ENCODE assay signal across 1 fruit fly cellular context in genomic region chr4:359759-360290, dm6.
TF ChIP-seq lines count a peak whose summit lies in the region.

Hcf (plus strand) TSS chr4:359938.

TF ChIP-seq in whole organism, embryonic, 481 proteins besides CTCF, POLR2A, EP300 and RAD21 (continued from another document):
- TF ChIP-seq Hand (GFP tag; optimal IDR thresholded peaks at IDR 0.05; lab: Kevin White, UChicago) (no peak), Pdp1 (GFP tag; optimal IDR thresholded peaks at IDR 0.05; lab: Kevin White, UChicago) (peak in 1 of 2 experiments; percentile 60), gem (tag; optimal IDR thresholded peaks at IDR 0.05; lab: Kevin White, UChicago) (peak; percentile 46), CG12104 (GFP tag; optimal IDR thresholded peaks at IDR 0.05; lab: Kevin White, UChicago) (no peak), ssp (GFP tag; IDR thresholded peaks at IDR 0.05; lab: Robert Waterston, UW) (peak; percentile 100), CG14050 (GFP tag; IDR thresholded peaks at IDR 0.05; lab: Robert Waterston, UW) (no peak), sc (optimal IDR thresholded peaks at IDR 0.05; lab: Kevin White, UChicago) (no peak), sc (GFP tag; optimal IDR thresholded peaks at IDR 0.05; lab: Kevin White, UChicago) (no peak), CG31441 (GFP tag; IDR thresholded peaks at IDR 0.05; lab: Robert Waterston, UW) (no peak), CG17385 (GFP tag; optimal IDR thresholded peaks at IDR 0.05; lab: Kevin White, UChicago) (no peak), btn (GFP tag; optimal IDR thresholded peaks at IDR 0.05; lab: Kevin White, UChicago) (no peak), dimm (GFP tag; IDR thresholded peaks at IDR 0.05; lab: Robert Waterston, UW) (no peak), Bgb (GFP tag; IDR thresholded peaks at IDR 0.05; lab: Robert Waterston, UW; ENCODE audit: partially characterized antibody) (peak; percentile 69), row (GFP tag; IDR thresholded peaks at IDR 0.05; lab: Robert Waterston, UW) (peak; percentile 90), CG34224 (GFP tag; IDR thresholded peaks at IDR 0.05; lab: Robert Waterston, UW; ENCODE audit: partially characterized antibody) (peak; percentile 51; the same call in 1 of the 3 replicates), kay (GFP tag; optimal IDR thresholded peaks at IDR 0.05; lab: Kevin White, UChicago) (no peak), scrt (GFP tag; optimal IDR thresholded peaks at IDR 0.05; lab: Kevin White, UChicago) (no peak), pita (GFP tag; optimal IDR thresholded peaks at IDR 0.05; lab: Kevin White, UChicago) (no peak), her (GFP tag; optimal IDR thresholded peaks at IDR 0.05; lab: Kevin White, UChicago) (no peak), sna (GFP tag; IDR thresholded peaks at IDR 0.05; lab: Robert Waterston, UW; ENCODE audit: partially characterized antibody) (0 out of 2 replicates have a peak, but pooled peaks have one; percentile 30), Hr39 (optimal IDR thresholded peaks at IDR 0.05; lab: Kevin White, UChicago) (no peak), Eip74EF (GFP tag; optimal IDR thresholded peaks at IDR 0.05; lab: Kevin White, UChicago) (peak in 1 of 2 experiments; percentile 43), Dp (GFP tag; optimal IDR thresholded peaks at IDR 0.05; lab: Kevin White, UChicago) (peak; percentile 3), BEAF-32 (GFP tag; optimal IDR thresholded peaks at IDR 0.05; lab: Kevin White, UChicago) (peak; percentile 82), bsh (GFP tag; optimal IDR thresholded peaks at IDR 0.05; lab: Kevin White, UChicago) (no peak), Dfd (GFP tag; optimal IDR thresholded peaks at IDR 0.05; lab: Kevin White, UChicago) (peak in 1 of 2 experiments; percentile 88), Stat92E (GFP tag; optimal IDR thresholded peaks at IDR 0.05; lab: Kevin White, UChicago) (peak in 1 of 3 experiments; percentile 66), C15 (GFP tag; IDR thresholded peaks at IDR 0.05; lab: Robert Waterston, UW) (no peak), MBD-R2 (GFP tag; IDR thresholded peaks at IDR 0.05; lab: Robert Waterston, UW) (peak; percentile 29; the same call in 1 of the 2 replicates), Ptx1 (GFP tag; IDR thresholded peaks at IDR 0.05; lab: Robert Waterston, UW) (no peak), CG1602 (GFP tag; optimal IDR thresholded peaks at IDR 0.05; lab: Kevin White, UChicago) (peak; percentile 27), CG12659 (GFP tag; optimal IDR thresholded peaks at IDR 0.05; lab: Kevin White, UChicago) (peak; percentile 76), HLH54F (GFP tag; optimal IDR thresholded peaks at IDR 0.05; lab: Kevin White, UChicago) (no peak), Lhr (GFP tag; optimal IDR thresholded peaks at IDR 0.05; lab: Kevin White, UChicago) (peak; percentile 61), YL-1 (GFP tag; optimal IDR thresholded peaks at IDR 0.05; lab: Kevin White, UChicago) (peak; percentile 87), CG9215 (GFP tag; IDR thresholded peaks at IDR 0.05; lab: Robert Waterston, UW) (no peak), ato (GFP tag; IDR thresholded peaks at IDR 0.05; lab: Robert Waterston, UW; ENCODE audit: partially characterized antibody) (0 out of 2 replicates have a peak, but pooled peaks have one; percentile 14), zen2 (GFP tag; IDR thresholded peaks at IDR 0.05; lab: Robert Waterston, UW; ENCODE audit: partially characterized antibody) (no peak), sob (GFP tag; IDR thresholded peaks at IDR 0.05; lab: Robert Waterston, UW) (0 out of 2 replicates have a peak, but pooled peaks have one; percentile 55), wek (GFP tag; optimal IDR thresholded peaks at IDR 0.05; lab: Kevin White, UChicago) (no peak), CG2678 (tag; optimal IDR thresholded peaks at IDR 0.05; lab: Kevin White, UChicago) (no peak), CG4617 (GFP tag; optimal IDR thresholded peaks at IDR 0.05; lab: Kevin White, UChicago; ENCODE audit: borderline replicate concordance) (peak; percentile 64), E2f2 (GFP tag; IDR thresholded peaks at IDR 0.05; lab: Robert Waterston, UW) (0 out of 2 replicates have a peak, but pooled peaks have one; percentile 29), sens (GFP tag; lab: Kevin White, UChicago) (peak; percentile 70), chn (GFP tag; optimal IDR thresholded peaks at IDR 0.05; lab: Kevin White, UChicago) (no peak), ci (GFP tag; IDR thresholded peaks at IDR 0.05; lab: Robert Waterston, UW) (no peak), nom (GFP tag; optimal IDR thresholded peaks at IDR 0.05; lab: Kevin White, UChicago) (peak; percentile 18), Oaz (GFP tag; IDR thresholded peaks at IDR 0.05; lab: Robert Waterston, UW) (no peak), CG17829 (tag; optimal IDR thresholded peaks at IDR 0.05; lab: Kevin White, UChicago) (peak; percentile 23), pfk (GFP tag; optimal IDR thresholded peaks at IDR 0.05; lab: Kevin White, UChicago) (peak; percentile 59), CG2712 (tag; optimal IDR thresholded peaks at IDR 0.05; lab: Kevin White, UChicago) (peak; percentile 21), CG14965 (GFP tag; optimal IDR thresholded peaks at IDR 0.05; lab: Kevin White, UChicago; ENCODE audit: borderline replicate concordance) (no peak), Scr (GFP tag; IDR thresholded peaks at IDR 0.05; lab: Robert Waterston, UW; ENCODE audit: partially characterized antibody) (peak; percentile 68), CG13775 (GFP tag; optimal IDR thresholded peaks at IDR 0.05; lab: Kevin White, UChicago) (peak; percentile 43), CG7357 (GFP tag; IDR thresholded peaks at IDR 0.05; lab: Robert Waterston, UW) (peak; percentile 100), cwo (GFP tag; optimal IDR thresholded peaks at IDR 0.05; lab: Kevin White, UChicago) (no peak), run (tag; optimal IDR thresholded peaks at IDR 0.05; lab: Kevin White, UChicago) (no peak), Dll (GFP tag; IDR thresholded peaks at IDR 0.05; lab: Robert Waterston, UW; ENCODE audit: partially characterized antibody) (peak; percentile 70; the same call in 3 of the 4 replicates), CG11723 (GFP tag; optimal IDR thresholded peaks at IDR 0.05; lab: Kevin White, UChicago) (peak; percentile 76), zfh1 (GFP tag; IDR thresholded peaks at IDR 0.05; lab: Robert Waterston, UW) (no peak), CG30020 (tag; optimal IDR thresholded peaks at IDR 0.05; lab: Kevin White, UChicago) (peak; percentile 99), CG6854 (GFP tag; optimal IDR thresholded peaks at IDR 0.05; lab: Kevin White, UChicago) (peak; percentile 13), Elba2 (GFP tag; optimal IDR thresholded peaks at IDR 0.05; lab: Kevin White, UChicago) (peak; percentile 31), CG1603 (tag; optimal IDR thresholded peaks at IDR 0.05; lab: Kevin White, UChicago) (peak; percentile 94), amos (GFP tag; IDR thresholded peaks at IDR 0.05; lab: Robert Waterston, UW; ENCODE audit: partially characterized antibody) (peak; percentile 75; the same call in 1 of the 2 replicates), gsb (GFP tag; IDR thresholded peaks at IDR 0.05; lab: Robert Waterston, UW) (no peak), Chrac-16 (GFP tag; optimal IDR thresholded peaks at IDR 0.05; lab: Kevin White, UChicago) (no peak), Med (GFP tag; lab: Kevin White, UChicago) (peak; percentile 83), Atf6 (GFP tag; IDR thresholded peaks at IDR 0.05; lab: Robert Waterston, UW) (no peak), CkIIα-i1 (GFP tag; IDR thresholded peaks at IDR 0.05; lab: Robert Waterston, UW) (no peak), MESR4 (GFP tag; optimal IDR thresholded peaks at IDR 0.05; lab: Kevin White, UChicago) (peak; percentile 91), Dref (GFP tag; IDR thresholded peaks at IDR 0.05; lab: Robert Waterston, UW) (peak; percentile 84), knrl (GFP tag; IDR thresholded peaks at IDR 0.05; lab: Robert Waterston, UW; ENCODE audit: partially characterized antibody) (peak; percentile 75), CG13287 (GFP tag; IDR thresholded peaks at IDR 0.05; lab: Robert Waterston, UW; ENCODE audit: partially characterized antibody) (peak; percentile 75), Sry-δ (GFP tag; optimal IDR thresholded peaks at IDR 0.05; lab: Kevin White, UChicago) (peak; percentile 89), CG9437 (GFP tag; optimal IDR thresholded peaks at IDR 0.05; lab: Kevin White, UChicago) (peak; percentile 65), CG10654 (GFP tag; optimal IDR thresholded peaks at IDR 0.05; lab: Kevin White, UChicago) (no peak), fru (optimal IDR thresholded peaks at IDR 0.05; lab: Kevin White, UChicago) (no peak), CG34376 (GFP tag; optimal IDR thresholded peaks at IDR 0.05; lab: Kevin White, UChicago) (peak; percentile 42), CG3847 (GFP tag; IDR thresholded peaks at IDR 0.05; lab: Robert Waterston, UW) (no peak), stwl (tag; optimal IDR thresholded peaks at IDR 0.05; lab: Kevin White, UChicago) (peak; percentile 43), CG17802 (tag; optimal IDR thresholded peaks at IDR 0.05; lab: Kevin White, UChicago) (peak; percentile 97), bbx (GFP tag; IDR thresholded peaks at IDR 0.05; lab: Robert Waterston, UW; ENCODE audit: partially characterized antibody) (0 out of 2 replicates have a peak, but pooled peaks have one; percentile 40), ara (GFP tag; IDR thresholded peaks at IDR 0.05; lab: Robert Waterston, UW) (no peak), CG7271 (tag; optimal IDR thresholded peaks at IDR 0.05; lab: Kevin White, UChicago) (no peak), ems (GFP tag; optimal IDR thresholded peaks at IDR 0.05; lab: Kevin White, UChicago) (no peak), CG13894 (tag; optimal IDR thresholded peaks at IDR 0.05; lab: Kevin White, UChicago) (no peak), HLH4C (GFP tag; IDR thresholded peaks at IDR 0.05; lab: Robert Waterston, UW; ENCODE audit: partially characterized antibody) (peak; percentile 54; the same call in 2 of the 3 replicates), slou (GFP tag; optimal IDR thresholded peaks at IDR 0.05; lab: Kevin White, UChicago) (peak; percentile 13), CG30403 (GFP tag; optimal IDR thresholded peaks at IDR 0.05; lab: Kevin White, UChicago) (no peak), ken (GFP tag; IDR thresholded peaks at IDR 0.05; lab: Robert Waterston, UW) (no peak), Ets97D (GFP tag; optimal IDR thresholded peaks at IDR 0.05; lab: Kevin White, UChicago) (peak; percentile 52), yki (optimal IDR thresholded peaks at IDR 0.05; lab: Kevin White, UChicago) (no peak), CG14710 (tag; optimal IDR thresholded peaks at IDR 0.05; lab: Kevin White, UChicago) (peak; percentile 46), CG8290 (GFP tag; optimal IDR thresholded peaks at IDR 0.05; lab: Kevin White, UChicago) (peak; percentile 13), CG8290 (tag; optimal IDR thresholded peaks at IDR 0.05; lab: Kevin White, UChicago) (peak in 1 of 2 experiments; percentile 58), mam (GFP tag; optimal IDR thresholded peaks at IDR 0.05; lab: Kevin White, UChicago) (peak; percentile 22), Doc3 (GFP tag; IDR thresholded peaks at IDR 0.05; lab: Robert Waterston, UW; ENCODE audit: partially characterized antibody) (peak; percentile 25; the same call in 1 of the 3 replicates), sima (GFP tag; optimal IDR thresholded peaks at IDR 0.05; lab: Kevin White, UChicago) (no peak), CG18011 (GFP tag; optimal IDR thresholded peaks at IDR 0.05; lab: Kevin White, UChicago) (no peak), psq (GFP tag; optimal IDR thresholded peaks at IDR 0.05; lab: Kevin White, UChicago) (no peak), lola (GFP tag; optimal IDR thresholded peaks at IDR 0.05; lab: Kevin White, UChicago) (peak in 1 of 3 experiments; percentile 83), CG17361 (GFP tag; IDR thresholded peaks at IDR 0.05; lab: Robert Waterston, UW) (no peak; the same call in 2 of the 3 replicates), phol (tag; optimal IDR thresholded peaks at IDR 0.05; lab: Kevin White, UChicago) (peak; percentile 55), CG16813 (GFP tag; IDR thresholded peaks at IDR 0.05; lab: Robert Waterston, UW; ENCODE audit: partially characterized antibody) (peak; percentile 76), inv (GFP tag; IDR thresholded peaks at IDR 0.05; lab: Robert Waterston, UW; ENCODE audit: partially characterized antibody) (peak; percentile 45; the same call in 1 of the 2 replicates), ase (GFP tag; IDR thresholded peaks at IDR 0.05; lab: Robert Waterston, UW) (no peak), CG1832 (GFP tag; optimal IDR thresholded peaks at IDR 0.05; lab: Kevin White, UChicago) (no peak), CG15011 (GFP tag; optimal IDR thresholded peaks at IDR 0.05; lab: Kevin White, UChicago) (no peak), CG5245 (GFP tag; optimal IDR thresholded peaks at IDR 0.05; lab: Kevin White, UChicago) (no peak), Meics (GFP tag; optimal IDR thresholded peaks at IDR 0.05; lab: Kevin White, UChicago) (no peak), CG13296 (GFP tag; optimal IDR thresholded peaks at IDR 0.05; lab: Kevin White, UChicago) (no peak), chm (GFP tag; IDR thresholded peaks at IDR 0.05; lab: Robert Waterston, UW) (no peak), Side (GFP tag; optimal IDR thresholded peaks at IDR 0.05; lab: Kevin White, UChicago) (no peak), CG10209 (GFP tag; optimal IDR thresholded peaks at IDR 0.05; lab: Kevin White, UChicago) (no peak), eve (GFP tag; optimal IDR thresholded peaks at IDR 0.05; lab: Kevin White, UChicago) (peak in 1 of 2 experiments; percentile 66), CG2116 (GFP tag; optimal IDR thresholded peaks at IDR 0.05; lab: Kevin White, UChicago) (peak; percentile 55), aop (GFP tag; IDR thresholded peaks at IDR 0.05; lab: Robert Waterston, UW) (no peak), gce (GFP tag; IDR thresholded peaks at IDR 0.05; lab: Robert Waterston, UW) (no peak), Oli (tag; optimal IDR thresholded peaks at IDR 0.05; lab: Kevin White, UChicago) (no peak), Atf3 (GFP tag; optimal IDR thresholded peaks at IDR 0.05; lab: Kevin White, UChicago) (no peak), crp (GFP tag; optimal IDR thresholded peaks at IDR 0.05; lab: Kevin White, UChicago) (peak in 1 of 2 experiments; percentile 2), CG33557 (GFP tag; optimal IDR thresholded peaks at IDR 0.05; lab: Kevin White, UChicago) (no peak), CG16815 (GFP tag; optimal IDR thresholded peaks at IDR 0.05; lab: Kevin White, UChicago) (peak; percentile 4), CG6791 (GFP tag; IDR thresholded peaks at IDR 0.05; lab: Robert Waterston, UW; ENCODE audit: partially characterized antibody) (peak; percentile 77), CG18619 (GFP tag; optimal IDR thresholded peaks at IDR 0.05; lab: Kevin White, UChicago) (no peak)
TF ChIP-seq in whole organism, embryonic: peak in this region for 73.
